Worm (Caenorhabditis elegans) whole organism, L3 larva: Measurements from ENCODE around the gene K01H12.4.

Source experiments
- elt-1 ChIP-seq: fragments of 150-350 bp; optimal IDR thresholded peaks from 2 replicates; lab custom pipeline; 2014; ENCODE audit warnings: missing biosample characterization, missing genetic modification characterization
- mml-1 ChIP-seq: fragments of 150-350 bp; sonication (generic microtip); optimal IDR thresholded peaks from 3 replicates; lab custom pipeline; 2014; ENCODE audit warnings: missing biosample characterization, missing genetic modification characterization

DNA sequence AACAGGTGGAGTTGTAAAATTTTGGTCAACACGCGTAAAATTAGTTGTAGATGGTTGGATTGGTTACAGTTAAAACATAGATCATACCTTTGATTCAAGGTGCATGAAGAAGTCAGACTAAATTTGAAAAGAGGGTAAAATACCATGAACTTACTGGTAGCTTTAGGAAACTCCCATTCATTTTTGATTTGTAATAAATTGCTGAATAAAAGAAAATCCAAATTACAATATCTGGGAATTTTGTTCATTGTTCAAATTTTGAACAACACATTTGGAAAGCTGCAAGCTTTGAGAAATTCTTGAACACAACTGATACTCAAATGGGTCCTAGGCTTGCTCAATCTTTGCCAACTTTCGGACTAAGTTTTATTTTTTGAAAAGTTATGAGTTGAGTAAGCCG, 34.9 kb upstream of the K01H12.4 start:
- no peak for TF ChIP-seq mml-1 (tag; lab: Kevin White, UChicago)
- TF ChIP-seq elt-1: no peak
